Worm (Caenorhabditis elegans) whole organism, L4 larva: ENCODE data around the gene epg-7.

Experiments
- ama-1 ChIP-seq: fragments of 150-350 bp; optimal IDR thresholded peaks from 2 replicates; lab custom pipeline; 2014; ENCODE audit warnings: inconsistent platforms, mixed read lengths
- egl-43 ChIP-seq: fragments of 200-800 bp; sonication (Bioruptor generic); IDR thresholded peaks from 2 replicates; pipeline ENCODE4 v1.3.6; 2022; ENCODE audit warnings: missing genetic modification reagents, missing genetic modification characterization, missing compliant biosample characterization
- gei-8 ChIP-seq: fragments of 200-800 bp; sonication (Bioruptor generic); optimal IDR thresholded peaks from 2 replicates; lab custom pipeline; 2018; ENCODE audit warnings: mild to moderate bottlenecking, missing genetic modification characterization, missing compliant biosample characterization
- jun-1 ChIP-seq: fragments of 150-350 bp; optimal IDR thresholded peaks from 2 replicates; lab custom pipeline; 2014; ENCODE audit warnings: missing biosample characterization, missing genetic modification reagents, missing genetic modification characterization
- lin-15B ChIP-seq: fragments of 150-350 bp; sonication (generic microtip); optimal IDR thresholded peaks from 3 replicates; lab custom pipeline; 2014; ENCODE audit warnings: missing biosample characterization, missing genetic modification characterization
- lin-38 ChIP-seq: fragments of 200-800 bp; sonication (Bioruptor generic); IDR thresholded peaks from 2 replicates; pipeline ENCODE4 v1.3.6; 2022; ENCODE audit warnings: missing genetic modification reagents, missing genetic modification characterization, missing compliant biosample characterization
- lir-3 ChIP-seq: sonication (generic microtip); optimal IDR thresholded peaks from 2 replicates; lab custom pipeline; 2016; ENCODE audit warnings: mild to moderate bottlenecking, missing genetic modification characterization, missing compliant biosample characterization
- nhr-41 ChIP-seq: fragments of 200-800 bp; sonication (Bioruptor generic); IDR thresholded peaks from 2 replicates; pipeline ENCODE4 v1.3.6; 2022; ENCODE audit warnings: missing genetic modification reagents, missing genetic modification characterization, missing compliant biosample characterization
- nhr-77 ChIP-seq: fragments of 150-350 bp; optimal IDR thresholded peaks from 2 replicates; lab custom pipeline; 2014; ENCODE audit warnings: missing biosample characterization, missing genetic modification characterization
- spr-1 ChIP-seq: sonication (generic microtip); optimal IDR thresholded peaks from 2 replicates; lab custom pipeline; 2016; ENCODE audit warnings: mild to moderate bottlenecking, missing genetic modification characterization, missing compliant biosample characterization

- TF ChIP-seq egl-43 (no peak), nhr-77 (no peak), lir-3 (tag; lab: Kevin White, UChicago) (no peak), nhr-41 (GFP tag; lab: Robert Waterston, UW) (no peak), jun-1 (no peak), lin-38 (GFP tag; lab: Robert Waterston, UW) (no peak), lin-15B (tag; lab: Kevin White, UChicago) (no peak), ama-1 (lab: Kevin White, UChicago) (no peak), spr-1 (no peak), gei-8 (no peak)
Measured at ce11 chrX:7290859-7291628, 43.5 kb upstream of the epg-7 start.
